Worm (Caenorhabditis elegans): ENCODE data around the gene C32B5.6.

DNA sequence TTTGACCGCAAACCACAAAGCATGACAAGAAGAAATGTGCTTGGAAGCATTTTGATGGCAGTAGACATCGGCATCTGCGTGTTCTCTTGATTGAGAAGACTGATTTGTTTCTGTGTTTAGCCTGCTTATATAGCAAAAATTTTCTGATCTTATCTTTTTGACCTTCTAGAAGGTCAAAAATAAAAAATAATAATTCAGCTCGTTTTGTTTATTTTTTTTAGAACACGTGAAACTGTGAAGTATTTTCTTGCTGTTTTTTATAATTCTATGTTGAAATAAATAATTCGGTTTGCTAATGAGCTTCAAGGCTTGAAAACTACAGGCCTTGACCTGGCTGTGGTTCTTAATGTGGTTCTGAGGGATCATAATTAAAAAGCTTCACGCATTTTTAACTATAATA, 40.9 kb upstream of the C32B5.6 start, which contains the start of gene R07C3.13:
- no peak for TF ChIP-seq dao-5 (tag; optimal IDR thresholded peaks at IDR 0.05)
- no peak for TF ChIP-seq him-1 (tag; optimal IDR thresholded peaks at IDR 0.05)

All from whole organism, L4/young adult.